Fruit fly (Drosophila melanogaster) whole organism, prepupa: Measurements from ENCODE around the gene Kap3.

Source experiments
- CG10669 ChIP-seq: fragments of 200-800 bp; sonication (Bioruptor generic); optimal IDR thresholded peaks from 3 replicates; lab custom pipeline; 2018; ENCODE audit warnings: missing biosample characterization, mild to moderate bottlenecking, missing genetic modification characterization, moderate library complexity
- CG11762 ChIP-seq: fragments of 200-800 bp; sonication (Bioruptor generic); optimal IDR thresholded peaks from 3 replicates; lab custom pipeline; 2016; ENCODE audit warnings: missing biosample characterization, missing genetic modification characterization; ENCODE audit not compliant: insufficient read depth
- CG15336 ChIP-seq: fragments of 200-800 bp; sonication (Bioruptor generic); IDR thresholded peaks from 2 replicates; pipeline ENCODE4 v1.3.6; 2022; ENCODE audit warnings: missing biosample characterization, missing genetic modification characterization
- CG1621 ChIP-seq: fragments of 200-800 bp; sonication (Bioruptor generic); optimal IDR thresholded peaks from 3 replicates; lab custom pipeline; 2018; ENCODE audit warnings: missing biosample characterization, mild to moderate bottlenecking, missing genetic modification characterization
- CG16779 ChIP-seq: fragments of 200-800 bp; sonication (Bioruptor generic); optimal IDR thresholded peaks from 3 replicates; lab custom pipeline; 2017; ENCODE audit warnings: missing biosample characterization, mild to moderate bottlenecking, missing genetic modification characterization
- CG31627 ChIP-seq: fragments of 200-800 bp; sonication (Bioruptor generic); optimal IDR thresholded peaks from 3 replicates; lab custom pipeline; 2016; ENCODE audit warnings: missing biosample characterization, missing genetic modification characterization
- CG3919 ChIP-seq: fragments of 200-800 bp; sonication (Bioruptor generic); optimal IDR thresholded peaks from 3 replicates; lab custom pipeline; 2016; ENCODE audit warnings: missing biosample characterization, missing genetic modification characterization
- CG6163 ChIP-seq: fragments of 200-800 bp; sonication (Bioruptor generic); IDR thresholded peaks from 3 replicates; pipeline ENCODE4 v1.3.6; 2022; ENCODE audit warnings: missing biosample characterization, missing genetic modification characterization
- CG6276 ChIP-seq: fragments of 200-800 bp; sonication (Bioruptor generic); optimal IDR thresholded peaks from 2 replicates; lab custom pipeline; 2017; ENCODE audit warnings: missing biosample characterization, mild to moderate bottlenecking, missing genetic modification characterization
- CG6792 ChIP-seq: fragments of 200-800 bp; sonication (Bioruptor generic); optimal IDR thresholded peaks from 3 replicates; lab custom pipeline; 2016; ENCODE audit warnings: missing biosample characterization, missing genetic modification characterization
- CG6854 ChIP-seq: fragments of 200-800 bp; sonication (Bioruptor generic); optimal IDR thresholded peaks from 2 replicates; lab custom pipeline; 2017; ENCODE audit warnings: missing biosample characterization, mild to moderate bottlenecking, missing genetic modification characterization
- CG8319 ChIP-seq: fragments of 200-800 bp; sonication (Bioruptor generic); optimal IDR thresholded peaks from 3 replicates; lab custom pipeline; 2016; ENCODE audit warnings: missing biosample characterization, missing genetic modification characterization
- CG9139 ChIP-seq: fragments of 200-800 bp; sonication (Bioruptor generic); optimal IDR thresholded peaks from 3 replicates; lab custom pipeline; 2017; ENCODE audit warnings: missing biosample characterization, mild to moderate bottlenecking, missing genetic modification characterization
- Eip75B ChIP-seq: fragments of 200-800 bp; sonication (Bioruptor generic); optimal IDR thresholded peaks from 3 replicates; lab custom pipeline; 2016; ENCODE audit warnings: missing biosample characterization, missing genetic modification characterization
- Eip78C ChIP-seq: fragments of 200-800 bp; sonication (Bioruptor generic); peaks from one replicate; lab custom pipeline; 2016; ENCODE audit warnings: missing biosample characterization, missing genetic modification characterization
- Ets21C ChIP-seq: fragments of 200-800 bp; sonication (Bioruptor generic); optimal IDR thresholded peaks from 3 replicates; lab custom pipeline; 2016; ENCODE audit warnings: missing biosample characterization, missing genetic modification characterization
- Gug ChIP-seq: fragments of 200-800 bp; sonication (Bioruptor generic); IDR thresholded peaks from 2 replicates; pipeline ENCODE4 v1.3.6; 2022; ENCODE audit warnings: missing biosample characterization, missing genetic modification characterization
- Hr39 ChIP-seq: fragments of 200-800 bp; sonication (Bioruptor generic); optimal IDR thresholded peaks from 2 replicates; lab custom pipeline; 2016; ENCODE audit warnings: missing biosample characterization, missing genetic modification characterization
- Lpt ChIP-seq: fragments of 200-800 bp; sonication (Bioruptor generic); optimal IDR thresholded peaks from 3 replicates; lab custom pipeline; 2016; ENCODE audit warnings: missing biosample characterization, missing genetic modification characterization
- OdsH ChIP-seq: fragments of 200-800 bp; sonication (Bioruptor generic); optimal IDR thresholded peaks from 3 replicates; lab custom pipeline; 2016; ENCODE audit warnings: missing biosample characterization, missing genetic modification characterization
- Sox14 ChIP-seq: fragments of 200-800 bp; sonication (Bioruptor generic); optimal IDR thresholded peaks from 3 replicates; lab custom pipeline; 2016; ENCODE audit warnings: missing biosample characterization, missing genetic modification characterization
- Sox15 ChIP-seq: fragments of 200-800 bp; sonication (Bioruptor generic); optimal IDR thresholded peaks from 3 replicates; lab custom pipeline; 2016; ENCODE audit warnings: missing biosample characterization, missing genetic modification characterization
- achi ChIP-seq: fragments of 200-800 bp; sonication (Bioruptor generic); optimal IDR thresholded peaks from 3 replicates; lab custom pipeline; 2016; ENCODE audit warnings: missing biosample characterization, missing genetic modification characterization
- acj6 ChIP-seq: fragments of 200-800 bp; sonication (Bioruptor generic); optimal IDR thresholded peaks from 3 replicates; lab custom pipeline; 2016; ENCODE audit warnings: missing biosample characterization, missing genetic modification characterization
- cyc ChIP-seq: fragments of 200-800 bp; sonication (Bioruptor generic); optimal IDR thresholded peaks from 3 replicates; lab custom pipeline; 2016; ENCODE audit warnings: missing biosample characterization, missing genetic modification characterization
- dsx ChIP-seq: fragments of 200-800 bp; optimal IDR thresholded peaks from 3 replicates; lab custom pipeline; 2019; ENCODE audit warnings: missing biosample characterization, mild to moderate bottlenecking, missing genetic modification characterization, moderate library complexity; ENCODE audit not compliant: poor library complexity, severe bottlenecking
- esn ChIP-seq: fragments of 200-800 bp; sonication (Bioruptor generic); optimal IDR thresholded peaks from 2 replicates; lab custom pipeline; 2016; ENCODE audit warnings: missing biosample characterization, mild to moderate bottlenecking, missing genetic modification characterization, moderate library complexity
- fd85E ChIP-seq: fragments of 200-800 bp; sonication (Bioruptor generic); optimal IDR thresholded peaks from 3 replicates; lab custom pipeline; 2016; ENCODE audit warnings: missing biosample characterization, missing genetic modification characterization
- fkh ChIP-seq: fragments of 200-800 bp; sonication (Bioruptor generic); optimal IDR thresholded peaks from 3 replicates; lab custom pipeline; 2017; ENCODE audit warnings: missing biosample characterization, mild to moderate bottlenecking, missing genetic modification characterization, moderate library complexity
- lz ChIP-seq: fragments of 200-800 bp; sonication (Bioruptor generic); optimal IDR thresholded peaks from 3 replicates; lab custom pipeline; 2016; ENCODE audit warnings: missing biosample characterization, missing genetic modification characterization
- net ChIP-seq: fragments of 200-800 bp; sonication (Bioruptor generic); optimal IDR thresholded peaks from 3 replicates; lab custom pipeline; 2016; ENCODE audit warnings: missing biosample characterization, missing genetic modification characterization
- pdm3 ChIP-seq: fragments of 200-800 bp; sonication (Bioruptor generic); optimal IDR thresholded peaks from 3 replicates; lab custom pipeline; 2016; ENCODE audit warnings: missing biosample characterization, missing genetic modification characterization
- salr ChIP-seq, 2 experiments: fragments of 200-800 bp; sonication (Bioruptor generic); optimal IDR thresholded peaks; 3 replicates each; lab custom pipeline; 2016 to 2018; ENCODE audit warnings: missing biosample characterization in 2 of 2, missing genetic modification characterization in 2 of 2, mild to moderate bottlenecking in 1 of 2
- ss ChIP-seq, 2 experiments: fragments of 200-800 bp; sonication (Bioruptor generic); optimal IDR thresholded peaks; 2 replicates in 1 of 2; 3 replicates in 1 of 2; lab custom pipeline; 2017 to 2018; ENCODE audit warnings: mild to moderate bottlenecking in 2 of 2, missing biosample characterization in 2 of 2, missing genetic modification characterization in 2 of 2, moderate library complexity in 1 of 2
- svp ChIP-seq: fragments of 200-800 bp; sonication (Bioruptor generic); peaks from one replicate; lab custom pipeline; 2016; ENCODE audit warnings: missing biosample characterization, missing genetic modification characterization
- topi ChIP-seq: fragments of 200-800 bp; sonication (Bioruptor generic); optimal IDR thresholded peaks from 3 replicates; lab custom pipeline; 2016; ENCODE audit warnings: missing biosample characterization, missing genetic modification characterization
- vri ChIP-seq: fragments of 200-800 bp; sonication (Bioruptor generic); optimal IDR thresholded peaks from 3 replicates; lab custom pipeline; 2016; ENCODE audit warnings: missing biosample characterization, mild to moderate bottlenecking, missing genetic modification characterization

Gene Kap3

DNA sequence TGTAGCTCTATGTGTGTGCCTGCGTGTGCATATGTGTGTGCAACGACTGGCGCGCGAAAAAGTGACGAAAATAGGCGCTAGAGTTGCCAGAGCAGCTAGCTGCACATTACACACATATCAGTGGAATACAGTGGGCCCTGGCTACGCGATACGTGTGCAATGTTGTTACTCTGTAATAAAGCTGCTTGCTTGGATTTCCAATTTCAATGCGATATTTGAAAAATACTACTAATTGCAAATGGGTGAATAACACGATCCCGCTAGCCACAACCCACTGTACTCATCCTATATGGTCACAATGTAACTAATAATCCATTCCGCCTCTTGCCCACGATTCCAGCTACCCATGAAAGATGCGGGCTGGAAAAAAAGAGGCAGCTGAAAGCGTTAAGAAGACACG lies 11.5 kb upstream of the Kap3 start (continued):
- TF ChIP-seq Gug (GFP tag; lab: Robert Waterston, UW) (peak; percentile 96), cyc (GFP tag; lab: Kevin White, UChicago) (peak; percentile 96), acj6 (GFP tag; lab: Kevin White, UChicago) (peak; percentile 95), CG6792 (GFP tag; lab: Kevin White, UChicago) (peak; percentile 95), dsx (GFP tag; lab: Kevin White, UChicago) (peak; percentile 94), Lpt (GFP tag; lab: Kevin White, UChicago) (peak; percentile 95), Eip78C (GFP tag; lab: Kevin White, UChicago) (peak; percentile 97), CG15336 (peak; percentile 98)

DNA sequence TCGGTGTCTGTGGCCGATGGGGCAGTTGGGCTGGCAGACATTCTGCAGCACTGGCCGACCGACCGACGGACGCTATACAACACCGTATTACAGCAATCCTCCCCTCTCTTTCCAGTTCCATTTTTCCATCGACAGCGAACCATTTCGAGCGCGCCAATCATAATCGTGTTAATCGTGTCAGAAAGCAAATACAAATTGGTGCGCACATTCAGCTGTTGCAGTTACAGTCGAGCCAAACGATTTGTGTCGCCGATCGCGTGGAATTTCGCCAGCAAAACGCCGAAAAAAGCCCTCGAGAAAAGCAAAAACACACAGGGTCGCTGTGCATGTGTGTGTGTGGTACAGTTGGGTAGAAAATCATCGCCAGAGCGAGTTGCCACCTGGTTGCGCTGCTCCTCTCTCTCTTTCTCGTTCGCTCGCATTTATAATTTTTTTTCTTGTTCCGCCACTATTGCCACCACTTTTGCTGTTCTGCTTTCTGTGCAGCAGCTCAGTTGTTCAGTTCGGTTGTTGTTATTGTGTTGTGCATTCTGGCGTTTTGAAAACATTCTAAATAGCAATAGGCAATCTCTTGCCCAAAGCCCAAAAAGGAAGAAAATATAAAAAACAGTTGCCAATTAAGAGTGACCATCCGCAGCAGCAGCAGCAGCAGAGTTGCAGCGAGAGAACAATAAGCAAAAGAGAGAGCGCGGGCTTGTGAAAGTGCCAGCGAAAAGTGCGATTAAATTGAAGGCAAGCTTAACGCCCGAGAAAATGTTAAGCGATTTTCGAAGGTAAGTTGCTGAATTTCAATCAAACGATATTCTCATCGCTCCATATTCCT lies 10.8 kb upstream of the Kap3 start, which contains the start of gene CG1737:
TSS of gene CG1737 (plus strand) at position 104 of the 823 bp plus-strand sequence.
- TF ChIP-seq topi (GFP tag; lab: Kevin White, UChicago): peak; percentile 7
- peak; percentile 9 for TF ChIP-seq esn (GFP tag; lab: Kevin White, UChicago)
- peak in 1 of 2 experiments; percentile 9 for TF ChIP-seq ss (GFP tag; optimal IDR thresholded peaks at IDR 0.05; lab: Kevin White, UChicago)
- no peak for TF ChIP-seq CG16779
- TF ChIP-seq svp (GFP tag; lab: Kevin White, UChicago): peak; percentile 24
- no peak for TF ChIP-seq CG1621 (tag; lab: Kevin White, UChicago)
- TF ChIP-seq CG6854: peak; percentile 35
- no peak for TF ChIP-seq net (GFP tag; lab: Kevin White, UChicago)
- TF ChIP-seq CG8319 (GFP tag; lab: Kevin White, UChicago): peak; percentile 26
- peak; percentile 3 for TF ChIP-seq Hr39 (GFP tag; lab: Kevin White, UChicago)
- TF ChIP-seq CG3919 (GFP tag; lab: Kevin White, UChicago): peak; percentile 2
- TF ChIP-seq CG10669: no peak
- no peak for TF ChIP-seq salr (GFP tag; optimal IDR thresholded peaks at IDR 0.05; lab: Kevin White, UChicago)
- TF ChIP-seq cyc (GFP tag; lab: Kevin White, UChicago): peak; percentile 31
- peak; percentile 10 for TF ChIP-seq CG6792 (GFP tag; lab: Kevin White, UChicago)
- TF ChIP-seq OdsH (GFP tag; lab: Kevin White, UChicago): peak; percentile 7
- peak; percentile 11 for TF ChIP-seq CG31627 (GFP tag; lab: Kevin White, UChicago)
- peak; percentile 16; the same call in 1 of the 3 replicates for TF ChIP-seq CG6163
- TF ChIP-seq CG9139 (GFP tag; lab: Kevin White, UChicago): no peak
- TF ChIP-seq Sox14 (GFP tag; lab: Kevin White, UChicago): peak; percentile 17
- peak; percentile 17 for TF ChIP-seq vri
- TF ChIP-seq CG6276 (GFP tag; lab: Kevin White, UChicago): no peak
- TF ChIP-seq Eip78C (GFP tag; lab: Kevin White, UChicago): peak; percentile 45

DNA sequence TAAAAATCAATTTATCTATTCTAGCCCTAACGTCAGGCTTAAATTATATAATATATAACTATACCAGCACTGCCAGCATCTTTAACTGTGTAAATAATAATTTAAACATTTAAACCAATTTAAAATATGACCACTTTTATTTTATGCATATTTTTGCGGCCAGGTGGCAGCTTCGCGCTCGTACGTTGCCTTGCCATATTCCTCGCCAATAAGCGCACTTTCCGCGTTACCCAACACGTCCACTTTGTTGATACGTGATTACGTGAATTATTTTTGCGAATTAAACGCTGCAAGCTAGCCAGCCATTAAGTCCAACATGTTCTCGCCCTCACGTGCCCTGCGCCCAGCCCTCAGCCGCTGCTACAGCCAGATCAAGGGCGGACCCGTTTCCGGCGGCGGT lies 9.9 kb upstream of the Kap3 start, which contains the start of gene NdufV3:
TSS of gene NdufV3 (plus strand) at position 219 of the 400 bp plus-strand sequence.
- TF ChIP-seq Sox14 (GFP tag; lab: Kevin White, UChicago): peak; percentile 6
- peak; percentile 50 for TF ChIP-seq svp (GFP tag; lab: Kevin White, UChicago)
- TF ChIP-seq Sox15 (GFP tag; lab: Kevin White, UChicago): no peak
- TF ChIP-seq CG31627 (GFP tag; lab: Kevin White, UChicago): no peak
- TF ChIP-seq salr (GFP tag; optimal IDR thresholded peaks at IDR 0.05; lab: Kevin White, UChicago): no peak
- TF ChIP-seq Eip75B: no peak
- peak; percentile 12 for TF ChIP-seq CG3919 (GFP tag; lab: Kevin White, UChicago)
- TF ChIP-seq pdm3 (GFP tag; lab: Kevin White, UChicago): peak; percentile 8
- TF ChIP-seq fkh (GFP tag; lab: Kevin White, UChicago): peak; percentile 9
- no peak for TF ChIP-seq Ets21C (GFP tag; lab: Kevin White, UChicago)
- peak; percentile 17; the same call in 1 of the 3 replicates for TF ChIP-seq CG6163
- peak; percentile 1 for TF ChIP-seq cyc (GFP tag; lab: Kevin White, UChicago)
- TF ChIP-seq CG1621 (tag; lab: Kevin White, UChicago): no peak
- no peak for TF ChIP-seq CG11762 (GFP tag; lab: Kevin White, UChicago)
- no peak for TF ChIP-seq achi (GFP tag; lab: Kevin White, UChicago)
- no peak for TF ChIP-seq fd85E
- TF ChIP-seq Eip78C (GFP tag; lab: Kevin White, UChicago): no peak
- peak; percentile 22 for TF ChIP-seq lz
